Worm (Caenorhabditis elegans): ENCODE results near the gene T20G5.9.

Gene T20G5.9

DNA sequence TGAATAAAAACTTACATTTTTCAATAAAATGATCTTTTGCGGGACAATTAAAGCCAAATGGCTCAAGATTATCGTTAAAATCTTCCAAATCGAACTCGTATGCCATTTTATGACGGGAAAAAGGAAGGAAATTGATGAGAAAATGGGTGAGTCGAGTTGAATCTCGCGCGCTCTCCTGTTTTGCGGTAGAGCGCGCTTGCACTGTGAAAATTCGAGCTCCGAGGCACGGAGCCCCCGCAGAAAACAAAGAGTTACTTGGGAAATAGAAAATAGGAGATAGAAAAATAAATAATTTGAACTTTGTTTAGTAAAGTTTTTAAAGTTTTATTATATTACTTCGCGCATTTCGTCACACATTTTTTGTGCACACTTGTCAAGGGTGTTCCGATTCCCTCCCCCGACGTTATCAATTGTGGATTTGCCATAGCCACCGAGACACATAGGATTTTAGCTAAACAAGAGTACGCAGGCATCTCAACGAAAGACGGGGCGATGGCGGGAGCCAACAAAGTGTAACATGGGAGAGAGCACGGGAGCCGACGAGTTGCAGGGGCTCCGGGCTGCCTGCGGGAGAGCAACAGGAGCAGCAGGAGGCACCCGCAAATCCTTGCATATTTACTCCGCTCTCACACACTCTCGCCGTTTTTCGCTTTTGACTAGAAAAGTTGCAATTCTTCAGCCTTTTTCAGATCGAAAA, 38.9 kb downstream of the T20G5.9 start, which contains the start of the genes div-1 and cor-1 (continued):
- TF ChIP-seq sup-37 (GFP tag; optimal IDR thresholded peaks at IDR 0.05): no peak
- no peak for TF ChIP-seq ceh-90 (tag; optimal IDR thresholded peaks at IDR 0.05)
- no peak for TF ChIP-seq aly-2 (tag; optimal IDR thresholded peaks at IDR 0.05)
- peak; percentile 48 for TF ChIP-seq rnt-1 (tag; optimal IDR thresholded peaks at IDR 0.05)
- no peak for TF ChIP-seq aha-1 (tag; optimal IDR thresholded peaks at IDR 0.05)
- TF ChIP-seq zip-4 (GFP tag; optimal IDR thresholded peaks at IDR 0.05): no peak
- TF ChIP-seq hlh-17 (GFP tag; optimal IDR thresholded peaks at IDR 0.05; ENCODE audit: borderline replicate concordance): no peak
- TF ChIP-seq elt-2 (tag; optimal IDR thresholded peaks at IDR 0.05): no peak
- TF ChIP-seq fos-1 (tag; optimal IDR thresholded peaks at IDR 0.05): no peak
- peak; percentile 57 for TF ChIP-seq nhr-71 (tag; optimal IDR thresholded peaks at IDR 0.05)
- no peak for TF ChIP-seq fkh-10 (GFP tag; optimal IDR thresholded peaks at IDR 0.05)
- TF ChIP-seq unc-98 (GFP tag; IDR thresholded peaks at IDR 0.05): no peak
- TF ChIP-seq pqm-1 (tag; optimal IDR thresholded peaks at IDR 0.05): no peak
- TF ChIP-seq hlh-4 (tag; optimal IDR thresholded peaks at IDR 0.05): no peak
- TF ChIP-seq swsn-7 (tag; optimal IDR thresholded peaks at IDR 0.05): peak; percentile 31
- peak; percentile 32 for TF ChIP-seq snu-23 (GFP tag; optimal IDR thresholded peaks at IDR 0.05)
- TF ChIP-seq nhr-12 (tag; optimal IDR thresholded peaks at IDR 0.05): no peak
- TF ChIP-seq lin-14 (GFP tag; optimal IDR thresholded peaks at IDR 0.05): peak; percentile 66
- TF ChIP-seq egl-27 (tag; optimal IDR thresholded peaks at IDR 0.05): no peak
- peak; percentile 16 for TF ChIP-seq mep-1 (tag; optimal IDR thresholded peaks at IDR 0.05)
- TF ChIP-seq ces-1 (GFP tag; optimal IDR thresholded peaks at IDR 0.05): no peak
- TF ChIP-seq mab-9 (GFP tag; IDR thresholded peaks at IDR 0.05): no peak
- no peak for TF ChIP-seq ztf-4 (tag; optimal IDR thresholded peaks at IDR 0.05)
- peak; percentile 22 for TF ChIP-seq snpc-4 (tag; optimal IDR thresholded peaks at IDR 0.05)
- TF ChIP-seq sptf-1 (tag; optimal IDR thresholded peaks at IDR 0.05): no peak
- TF ChIP-seq alr-1 (tag; optimal IDR thresholded peaks at IDR 0.05; ENCODE audit: borderline replicate concordance): no peak
- TF ChIP-seq nhr-76 (tag; optimal IDR thresholded peaks at IDR 0.05): no peak
- TF ChIP-seq pax-3 (tag; optimal IDR thresholded peaks at IDR 0.05): no peak
- no peak for TF ChIP-seq nhr-237 (tag; optimal IDR thresholded peaks at IDR 0.05)
- TF ChIP-seq irx-1 (tag; optimal IDR thresholded peaks at IDR 0.05): no peak
- no peak for TF ChIP-seq lin-39 (tag; optimal IDR thresholded peaks at IDR 0.05)
- peak; percentile 32 for TF ChIP-seq skn-1 (tag; optimal IDR thresholded peaks at IDR 0.05)
- no peak for TF ChIP-seq C34B4.2 (tag; optimal IDR thresholded peaks at IDR 0.05)
- TF ChIP-seq blmp-1 (tag; optimal IDR thresholded peaks at IDR 0.05): no peak
- no peak for TF ChIP-seq grh-1 (GFP tag; IDR thresholded peaks at IDR 0.05)
- TF ChIP-seq nhr-28 (tag; optimal IDR thresholded peaks at IDR 0.05): no peak

DNA sequence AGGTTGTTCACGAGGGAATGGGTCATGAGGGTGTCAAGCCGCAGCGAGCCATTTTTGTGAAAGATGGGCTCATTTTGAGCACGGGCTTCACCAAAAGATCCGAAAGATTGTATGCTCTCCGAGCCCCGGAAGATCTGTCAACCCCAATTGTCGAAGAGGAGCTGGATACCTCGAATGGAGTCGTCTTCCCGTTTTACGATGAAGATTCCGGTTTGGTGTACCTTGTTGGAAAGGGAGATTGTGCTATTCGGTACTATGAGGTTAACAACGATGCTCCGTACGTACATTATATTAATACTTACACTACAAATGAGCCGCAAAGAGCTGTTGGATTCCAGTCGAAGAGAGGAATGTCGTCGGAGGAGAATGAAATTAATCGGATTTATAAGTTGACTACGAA, 41.5 kb downstream of the T20G5.9 start:
- no peak for TF ChIP-seq fos-1 (tag; optimal IDR thresholded peaks at IDR 0.05)
- no peak for TF ChIP-seq ama-1 (optimal IDR thresholded peaks at IDR 0.05)
- no peak for TF ChIP-seq unc-130 (tag; optimal IDR thresholded peaks at IDR 0.05)
- no peak for TF ChIP-seq nhr-90 (tag; optimal IDR thresholded peaks at IDR 0.05; ENCODE audit: poor library complexity)
- no peak for TF ChIP-seq tbx-2 (tag; optimal IDR thresholded peaks at IDR 0.05)
- TF ChIP-seq C04F5.9 (tag; optimal IDR thresholded peaks at IDR 0.05): no peak
- no peak for TF ChIP-seq fkh-4 (tag; optimal IDR thresholded peaks at IDR 0.05; ENCODE audit: borderline replicate concordance)
- TF ChIP-seq sup-37 (GFP tag; optimal IDR thresholded peaks at IDR 0.05): no peak

All from whole organism, L1 larva.